Fruit fly (Drosophila melanogaster): ENCODE results near the gene jvl.

Gene jvl

dm6 chr3R:14730595-14730994 is 10.8 kb upstream of the jvl start (continued):
- TF ChIP-seq nom (GFP tag; optimal IDR thresholded peaks at IDR 0.05) (peak; percentile 36), her (GFP tag; optimal IDR thresholded peaks at IDR 0.05) (no peak), Trl (optimal IDR thresholded peaks at IDR 0.05) (peak in 1 of 2 experiments; percentile 46), Trl (GFP tag; optimal IDR thresholded peaks at IDR 0.05) (no peak), rib (GFP tag; IDR thresholded peaks at IDR 0.05) (peak; percentile 85), CG10543 (GFP tag; optimal IDR thresholded peaks at IDR 0.05) (peak; percentile 34), sug (tag; optimal IDR thresholded peaks at IDR 0.05) (peak; percentile 24)

dm6 chr3R:14731061-14731780 is 10.2 kb upstream of the jvl start, which contains the start of gene CG7530:
TSS of gene CG7530 (minus strand) at chr3R:14731509.
- TF ChIP-seq sqz (GFP tag; optimal IDR thresholded peaks at IDR 0.05) (no peak), ems (GFP tag; optimal IDR thresholded peaks at IDR 0.05) (no peak), Dp (GFP tag; optimal IDR thresholded peaks at IDR 0.05) (no peak), CG6791 (GFP tag; IDR thresholded peaks at IDR 0.05; ENCODE audit: partially characterized antibody) (no peak), CG31388 (GFP tag; optimal IDR thresholded peaks at IDR 0.05) (no peak), danr (GFP tag; IDR thresholded peaks at IDR 0.05) (no peak), Max (GFP tag; optimal IDR thresholded peaks at IDR 0.05) (no peak), gsb (GFP tag; IDR thresholded peaks at IDR 0.05) (no peak), klu (GFP tag; IDR thresholded peaks at IDR 0.05) (no peak), twi (tag; optimal IDR thresholded peaks at IDR 0.05) (no peak), Blimp-1 (GFP tag; optimal IDR thresholded peaks at IDR 0.05) (no peak), Oaz (GFP tag; IDR thresholded peaks at IDR 0.05) (no peak), CG10959 (GFP tag; IDR thresholded peaks at IDR 0.05) (no peak), CG18262 (tag; optimal IDR thresholded peaks at IDR 0.05) (no peak), Oli (tag; optimal IDR thresholded peaks at IDR 0.05) (no peak), jing (GFP tag; optimal IDR thresholded peaks at IDR 0.05) (no peak), kay (GFP tag; optimal IDR thresholded peaks at IDR 0.05) (no peak), NK7.1 (GFP tag; optimal IDR thresholded peaks at IDR 0.05) (no peak), esg (GFP tag; conservative IDR thresholded peaks at IDR 0.05) (no peak), hkb (optimal IDR thresholded peaks at IDR 0.05) (no peak), hkb (GFP tag; IDR thresholded peaks at IDR 0.05) (peak; percentile 59; the same call in 1 of the 2 replicates), Opbp (GFP tag; IDR thresholded peaks at IDR 0.05; ENCODE audit: partially characterized antibody) (no peak), Rfx (GFP tag; IDR thresholded peaks at IDR 0.05) (peak; percentile 61; the same call in 1 of the 2 replicates), pzg (GFP tag; optimal IDR thresholded peaks at IDR 0.05) (no peak), lola (GFP tag; optimal IDR thresholded peaks at IDR 0.05) (no peak), gcm (GFP tag; optimal IDR thresholded peaks at IDR 0.05) (no peak), gro (GFP tag; optimal IDR thresholded peaks at IDR 0.05) (peak; percentile 27), CG11560 (tag; IDR thresholded peaks at IDR 0.05) (no peak), CG6683 (GFP tag; optimal IDR thresholded peaks at IDR 0.05) (no peak), CG14710 (tag; optimal IDR thresholded peaks at IDR 0.05) (no peak), YL-1 (GFP tag; optimal IDR thresholded peaks at IDR 0.05) (no peak), CG17186 (GFP tag; optimal IDR thresholded peaks at IDR 0.05) (no peak), sc (optimal IDR thresholded peaks at IDR 0.05) (no peak), sc (GFP tag; optimal IDR thresholded peaks at IDR 0.05) (no peak), CG10979 (tag; optimal IDR thresholded peaks at IDR 0.05) (no peak), CG8924 (tag; optimal IDR thresholded peaks at IDR 0.05) (no peak), lov (optimal IDR thresholded peaks at IDR 0.05) (no peak), lov (GFP tag; IDR thresholded peaks at IDR 0.05) (no peak), repo (GFP tag; optimal IDR thresholded peaks at IDR 0.05) (no peak), Deaf1 (tag; optimal IDR thresholded peaks at IDR 0.05) (no peak), CG30403 (GFP tag; optimal IDR thresholded peaks at IDR 0.05) (no peak), CG9817 (tag; optimal IDR thresholded peaks at IDR 0.05) (no peak), Dad (GFP tag; optimal IDR thresholded peaks at IDR 0.05) (no peak)

Data from whole organism, embryonic.